Worm (Caenorhabditis elegans) whole organism, L2 larva: ENCODE data around the gene K01D12.5.

Experiments used
- C34F6.9 ChIP-seq: fragments of 150-350 bp; optimal IDR thresholded peaks from 2 replicates; lab custom pipeline; 2014; ENCODE audit warnings: missing biosample characterization, missing genetic modification characterization
- F13H6.1 ChIP-seq: sonication (generic microtip); optimal IDR thresholded peaks from 2 replicates; lab custom pipeline; 2016; ENCODE audit warnings: missing genetic modification characterization, missing compliant biosample characterization
- R02D3.7 ChIP-seq: fragments of 150-350 bp; optimal IDR thresholded peaks from 2 replicates; lab custom pipeline; 2014; ENCODE audit warnings: missing biosample characterization, missing genetic modification characterization
- Y55F3AM.14 ChIP-seq: fragments of 200-800 bp; sonication (Bioruptor generic); optimal IDR thresholded peaks from 2 replicates; lab custom pipeline; 2018; ENCODE audit warnings: mild to moderate bottlenecking, missing genetic modification characterization, missing compliant biosample characterization
- alr-1 ChIP-seq: fragments of 150-350 bp; optimal IDR thresholded peaks from 2 replicates; lab custom pipeline; 2014; ENCODE audit warnings: missing biosample characterization, missing genetic modification characterization
- ama-1 ChIP-seq: fragments of 150-350 bp; optimal IDR thresholded peaks from 2 replicates; lab custom pipeline; 2018; ENCODE audit warnings: inconsistent platforms
- blmp-1 ChIP-seq: sonication (generic microtip); optimal IDR thresholded peaks from 2 replicates; lab custom pipeline; 2017; ENCODE audit warnings: missing genetic modification characterization, mild to moderate bottlenecking, missing compliant biosample characterization, antibody characterized with exemption, moderate library complexity; ENCODE audit not compliant: insufficient read depth
- ceh-16 ChIP-seq: fragments of 150-350 bp; optimal IDR thresholded peaks from 2 replicates; lab custom pipeline; 2014; ENCODE audit warnings: missing biosample characterization, missing genetic modification characterization
- ceh-82 ChIP-seq: fragments of 150-350 bp; optimal IDR thresholded peaks from 2 replicates; lab custom pipeline; 2014; ENCODE audit warnings: missing biosample characterization, missing genetic modification characterization
- crh-2 ChIP-seq: sonication (generic microtip); optimal IDR thresholded peaks from 2 replicates; lab custom pipeline; 2017; ENCODE audit warnings: missing biosample characterization, missing genetic modification characterization
- dmd-4 ChIP-seq: sonication (generic microtip); optimal IDR thresholded peaks from 2 replicates; lab custom pipeline; 2017; ENCODE audit warnings: missing biosample characterization, missing genetic modification characterization
- egl-27 ChIP-seq: sonication (generic microtip); optimal IDR thresholded peaks from 3 replicates; lab custom pipeline; 2017; ENCODE audit warnings: missing biosample characterization, missing genetic modification reagents, missing genetic modification characterization
- elt-1 ChIP-seq: fragments of 150-350 bp; optimal IDR thresholded peaks from 2 replicates; lab custom pipeline; 2014; ENCODE audit warnings: missing biosample characterization, missing genetic modification characterization
- fos-1 ChIP-seq: fragments of 150-350 bp; optimal IDR thresholded peaks from 2 replicates; lab custom pipeline; 2014; ENCODE audit warnings: missing biosample characterization, missing genetic modification characterization
- gmeb-1 ChIP-seq: fragments of 150-350 bp; optimal IDR thresholded peaks from 2 replicates; lab custom pipeline; 2014; ENCODE audit warnings: missing biosample characterization, missing genetic modification characterization
- lin-11 ChIP-seq: fragments of 150-350 bp; sonication (generic microtip); optimal IDR thresholded peaks from 2 replicates; lab custom pipeline; 2014; ENCODE audit warnings: missing biosample characterization, missing genetic modification characterization, inconsistent platforms, mixed read lengths
- lin-13 ChIP-seq: fragments of 150-350 bp; optimal IDR thresholded peaks from 2 replicates; lab custom pipeline; 2014; ENCODE audit warnings: missing biosample characterization, missing genetic modification reagents, missing genetic modification characterization
- lin-39 ChIP-seq: fragments of 150-350 bp; optimal IDR thresholded peaks from 2 replicates; lab custom pipeline; 2014; ENCODE audit warnings: missing biosample characterization, missing genetic modification reagents, missing genetic modification characterization
- lsy-2 ChIP-seq, 2 experiments: fragments of 150-350 bp in 1 of 2; sonication (generic microtip) in 1 of 2; optimal IDR thresholded peaks; 2 replicates each; lab custom pipeline; 2014 to 2017; ENCODE audit warnings: missing biosample characterization in 2 of 2, missing genetic modification characterization in 2 of 2
- mab-5 ChIP-seq: fragments of 150-350 bp; optimal IDR thresholded peaks from 2 replicates; lab custom pipeline; 2014; ENCODE audit warnings: missing biosample characterization, missing genetic modification characterization
- mbf-1 ChIP-seq: sonication (generic microtip); optimal IDR thresholded peaks from 2 replicates; lab custom pipeline; 2017; ENCODE audit warnings: missing biosample characterization, missing genetic modification characterization
- mdl-1 ChIP-seq, 2 experiments: fragments of 150-350 bp in 1 of 2; sonication (generic microtip) in 1 of 2; optimal IDR thresholded peaks; 2 replicates each; lab custom pipeline; 2017; ENCODE audit warnings: missing biosample characterization in 2 of 2, missing genetic modification characterization in 2 of 2
- nhr-10 ChIP-seq: sonication (generic microtip); optimal IDR thresholded peaks from 2 replicates; lab custom pipeline; 2017; ENCODE audit warnings: missing biosample characterization, missing genetic modification characterization
- nhr-11 ChIP-seq: fragments of 150-350 bp; optimal IDR thresholded peaks from 2 replicates; lab custom pipeline; 2014; ENCODE audit warnings: missing biosample characterization, missing genetic modification characterization
- nhr-12 ChIP-seq: fragments of 150-350 bp; optimal IDR thresholded peaks from 2 replicates; lab custom pipeline; 2014; ENCODE audit warnings: missing biosample characterization, missing genetic modification characterization
- nhr-129 ChIP-seq: fragments of 150-350 bp; optimal IDR thresholded peaks from 2 replicates; lab custom pipeline; 2014; ENCODE audit warnings: missing biosample characterization, missing genetic modification characterization
- nhr-23 ChIP-seq: fragments of 150-350 bp; optimal IDR thresholded peaks from 2 replicates; lab custom pipeline; 2014; ENCODE audit warnings: missing biosample characterization, missing genetic modification reagents, missing genetic modification characterization
- nhr-237 ChIP-seq: fragments of 150-350 bp; optimal IDR thresholded peaks from 2 replicates; lab custom pipeline; 2014; ENCODE audit warnings: missing biosample characterization, missing genetic modification characterization
- nhr-6 ChIP-seq: fragments of 150-350 bp; optimal IDR thresholded peaks from 2 replicates; lab custom pipeline; 2014; ENCODE audit warnings: missing biosample characterization, missing genetic modification characterization
- nhr-77 ChIP-seq: fragments of 150-350 bp; optimal IDR thresholded peaks from 2 replicates; lab custom pipeline; 2014; ENCODE audit warnings: missing biosample characterization, missing genetic modification characterization
- sem-4 ChIP-seq: fragments of 150-350 bp; optimal IDR thresholded peaks from 2 replicates; lab custom pipeline; 2014; ENCODE audit warnings: missing biosample characterization, missing genetic modification reagents, missing genetic modification characterization
- skn-1 ChIP-seq: sonication (generic microtip); optimal IDR thresholded peaks from 2 replicates; lab custom pipeline; 2017; ENCODE audit warnings: missing biosample characterization, missing genetic modification characterization
- sma-3 ChIP-seq: sonication (generic microtip); optimal IDR thresholded peaks from 2 replicates; lab custom pipeline; 2016; ENCODE audit warnings: missing genetic modification reagents, missing genetic modification characterization, missing compliant biosample characterization
- sma-9 ChIP-seq, 2 experiments: fragments of 150-350 bp in 1 of 2; sonication (generic microtip) in 1 of 2; optimal IDR thresholded peaks; 2 replicates each; lab custom pipeline; 2014 to 2016; ENCODE audit warnings: missing genetic modification characterization in 2 of 2, mild to moderate bottlenecking in 1 of 2, missing biosample characterization in 1 of 2, missing compliant biosample characterization in 1 of 2, missing genetic modification reagents in 1 of 2, moderate library complexity in 1 of 2
- snpc-4 ChIP-seq: fragments of 150-350 bp; optimal IDR thresholded peaks from 2 replicates; lab custom pipeline; 2014; ENCODE audit warnings: missing biosample characterization, missing genetic modification characterization
- unc-39 ChIP-seq: fragments of 150-350 bp; optimal IDR thresholded peaks from 2 replicates; lab custom pipeline; 2014; ENCODE audit warnings: missing biosample characterization, missing genetic modification characterization
- unc-55 ChIP-seq: fragments of 150-350 bp; sonication (generic microtip); optimal IDR thresholded peaks from 3 replicates; lab custom pipeline; 2014; ENCODE audit warnings: missing biosample characterization, missing genetic modification reagents, missing genetic modification characterization
- zag-1 ChIP-seq: fragments of 150-350 bp; optimal IDR thresholded peaks from 2 replicates; lab custom pipeline; 2014; ENCODE audit warnings: missing biosample characterization, missing genetic modification characterization
- ztf-1 ChIP-seq: fragments of 200-800 bp; sonication (Bioruptor generic); conservative IDR thresholded peaks from 2 replicates; pipeline ENCODE4 v1.3.6; 2022; ENCODE audit warnings: missing genetic modification characterization, missing compliant biosample characterization
- ztf-11 ChIP-seq: sonication (generic microtip); optimal IDR thresholded peaks from 2 replicates; lab custom pipeline; 2017; ENCODE audit warnings: missing biosample characterization, missing genetic modification characterization

K01D12.5 gene

DNA sequence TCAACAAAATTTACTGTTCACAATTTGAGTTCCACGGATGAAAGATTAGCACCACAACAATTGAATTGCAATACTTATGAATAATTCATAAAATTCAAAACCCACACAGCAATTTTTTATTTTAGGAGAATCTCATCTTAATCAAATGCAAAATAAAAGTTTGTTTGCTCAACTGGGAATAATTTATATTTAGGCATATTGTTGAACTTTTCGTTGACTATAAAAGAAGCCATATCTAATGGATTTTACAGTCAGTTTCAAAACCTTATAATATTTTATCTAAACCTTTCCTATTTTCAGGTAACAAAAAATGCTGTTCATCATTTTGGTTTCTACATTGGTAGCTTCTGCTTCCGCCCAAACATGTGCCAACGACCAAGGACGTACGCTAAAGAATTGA, 20.6 kb downstream of the K01D12.5 start, which contains the start of gene C54D10.3:
Gene C54D10.3, plus strand, starts transcription at position 301 of the 400 bp plus-strand sequence.
- no peak for TF ChIP-seq gmeb-1
- TF ChIP-seq F13H6.1 (tag; lab: Kevin White, UChicago), result no peak
- no peak for TF ChIP-seq nhr-129
- TF ChIP-seq nhr-11, result no peak
- TF ChIP-seq mdl-1 (tag; optimal IDR thresholded peaks at IDR 0.05; lab: Kevin White, UChicago), result no peak
- no peak for TF ChIP-seq ztf-1 (GFP tag; lab: Robert Waterston, UW)
- TF ChIP-seq nhr-10 (tag; lab: Kevin White, UChicago), result no peak
- no peak for TF ChIP-seq lin-13 (GFP tag; lab: Kevin White, UChicago)
- TF ChIP-seq skn-1 (tag; lab: Kevin White, UChicago), result no peak
- TF ChIP-seq ztf-11, result no peak
- no peak for TF ChIP-seq egl-27 (tag; lab: Kevin White, UChicago)
- TF ChIP-seq lin-11, result no peak
- TF ChIP-seq C34F6.9 (tag; lab: Kevin White, UChicago), result no peak
- no peak for TF ChIP-seq blmp-1 (tag; lab: Kevin White, UChicago)
- TF ChIP-seq nhr-237 (tag; lab: Kevin White, UChicago), result no peak
- no peak for TF ChIP-seq nhr-77 (tag; lab: Kevin White, UChicago)
- no peak for TF ChIP-seq zag-1 (tag; lab: Kevin White, UChicago)
- TF ChIP-seq lin-39 (tag; lab: Kevin White, UChicago), result no peak
- no peak for TF ChIP-seq crh-2
- TF ChIP-seq unc-55 (GFP tag; lab: Kevin White, UChicago), result no peak

DNA sequence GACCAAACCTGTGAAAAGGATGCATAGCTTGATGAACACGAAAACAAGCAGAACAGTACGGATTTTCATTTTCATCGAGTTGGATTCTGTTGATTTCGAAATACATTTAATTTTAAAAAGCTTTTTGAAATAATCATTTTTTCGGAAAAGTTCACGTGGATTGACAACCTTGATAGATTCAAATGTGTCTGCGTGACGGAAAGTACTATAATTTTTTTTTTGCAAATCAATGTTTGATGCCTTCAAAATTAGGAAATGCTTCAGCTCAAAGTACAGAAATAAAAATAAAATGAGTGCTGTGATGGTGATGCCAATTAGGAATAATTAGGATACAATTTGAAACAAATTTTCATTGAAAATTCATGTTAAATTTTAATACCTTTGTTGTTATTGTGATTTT, 23.2 kb downstream of the K01D12.5 start, which contains the start of gene C54D10.4:
Gene C54D10.4, minus strand, starts transcription at position 101 of the 400 bp plus-strand sequence.
- TF ChIP-seq ceh-82 (no peak), Y55F3AM.14 (GFP tag; lab: Kevin White, UChicago) (no peak), ceh-16 (tag; lab: Kevin White, UChicago) (no peak), crh-2 (no peak), ztf-11 (no peak), zag-1 (tag; lab: Kevin White, UChicago) (no peak), egl-27 (tag; lab: Kevin White, UChicago) (no peak), alr-1 (tag; lab: Kevin White, UChicago) (no peak), fos-1 (tag; lab: Kevin White, UChicago) (no peak), sma-3 (GFP tag; lab: Kevin White, UChicago) (no peak), elt-1 (tag; lab: Kevin White, UChicago) (no peak), gmeb-1 (no peak), mbf-1 (no peak)

DNA sequence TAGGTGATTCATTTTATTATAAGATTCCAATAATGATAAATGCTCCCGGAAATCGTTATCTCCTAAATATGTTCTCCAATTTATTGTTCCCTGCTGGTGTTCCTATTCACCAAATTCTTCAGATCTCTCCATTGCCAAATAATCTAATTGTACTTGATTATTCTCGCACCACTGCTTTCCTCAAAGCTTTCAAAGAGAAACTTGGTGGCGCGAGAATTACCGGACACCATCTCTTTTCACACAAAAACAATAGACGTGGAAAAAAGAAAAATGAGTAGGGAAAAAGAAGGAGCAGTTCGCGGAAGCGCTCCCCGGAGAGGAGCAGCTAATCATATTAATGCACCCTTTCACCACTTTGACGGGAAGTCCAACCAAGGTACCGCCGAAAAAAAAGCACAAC, 23.7 kb downstream of the K01D12.5 start:
- TF ChIP-seq mab-5 (no peak), blmp-1 (tag; lab: Kevin White, UChicago) (no peak), dmd-4 (tag; lab: Kevin White, UChicago) (no peak), sma-9 (GFP tag; optimal IDR thresholded peaks at IDR 0.05; lab: Kevin White, UChicago) (no peak), sma-9 (tag; optimal IDR thresholded peaks at IDR 0.05; lab: Kevin White, UChicago) (no peak), snpc-4 (tag; lab: Kevin White, UChicago) (no peak), mbf-1 (no peak), sma-3 (GFP tag; lab: Kevin White, UChicago) (no peak), nhr-12 (tag; lab: Kevin White, UChicago) (no peak), ama-1 (no peak), ztf-1 (GFP tag; lab: Robert Waterston, UW) (no peak), gmeb-1 (no peak), nhr-6 (tag; lab: Kevin White, UChicago) (no peak), skn-1 (tag; lab: Kevin White, UChicago) (no peak)

DNA sequence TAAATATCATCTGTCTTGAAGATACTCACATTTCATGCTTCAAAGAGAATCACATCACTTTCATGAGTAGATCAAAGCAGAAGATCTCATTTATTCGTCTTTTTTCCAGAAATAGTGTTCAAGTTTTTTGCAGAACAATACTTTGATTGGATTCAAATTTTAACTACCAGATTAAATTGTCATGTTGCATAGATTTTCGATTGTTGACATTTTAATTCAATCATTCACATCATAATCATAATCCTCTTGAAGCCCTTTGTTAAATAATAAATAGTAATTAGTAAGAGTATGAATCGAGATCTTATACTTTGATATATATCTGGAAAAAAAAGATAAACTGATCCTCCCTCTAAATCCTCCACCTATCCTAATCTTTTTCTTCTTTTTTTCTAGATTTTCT, 30.2 kb downstream of the K01D12.5 start:
- no peak for TF ChIP-seq egl-27 (tag; lab: Kevin White, UChicago)

DNA sequence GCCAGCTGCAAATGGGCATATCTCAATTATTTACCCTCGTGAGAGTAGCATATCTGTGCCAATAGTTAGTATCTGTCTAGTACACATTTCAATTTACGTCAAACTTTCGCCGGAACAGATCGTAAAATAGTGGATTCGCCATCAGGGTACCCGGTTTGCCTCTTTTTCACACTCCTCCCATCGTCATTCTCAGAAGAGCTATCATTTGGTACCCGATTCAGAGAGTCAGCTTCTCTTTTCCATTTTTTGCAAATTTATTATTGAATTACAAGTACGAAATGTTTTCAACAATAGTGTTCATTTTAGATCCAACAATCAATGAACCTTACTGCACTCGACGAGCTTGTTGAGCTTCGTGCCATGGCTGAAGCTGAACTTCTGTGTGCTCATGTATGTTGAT, 31.4 kb downstream of the K01D12.5 start, which contains the start of gene C54D10.5:
Gene C54D10.5, plus strand, starts transcription at position 301 of the 400 bp plus-strand sequence.
- no peak for TF ChIP-seq lin-39 (tag; lab: Kevin White, UChicago)
- no peak for TF ChIP-seq ceh-16 (tag; lab: Kevin White, UChicago)
- TF ChIP-seq R02D3.7 (tag; lab: Kevin White, UChicago), result no peak
- TF ChIP-seq nhr-11, result no peak
- TF ChIP-seq nhr-129, result no peak
- no peak for TF ChIP-seq blmp-1 (tag; lab: Kevin White, UChicago)
- no peak for TF ChIP-seq sem-4 (tag; lab: Kevin White, UChicago)
- TF ChIP-seq unc-39, result no peak
- TF ChIP-seq skn-1 (tag; lab: Kevin White, UChicago), result no peak
- no peak for TF ChIP-seq ceh-82
- TF ChIP-seq nhr-23 (tag; lab: Kevin White, UChicago), result no peak
- no peak for TF ChIP-seq lsy-2 (tag; optimal IDR thresholded peaks at IDR 0.05; lab: Kevin White, UChicago)
